Fruit fly (Drosophila melanogaster) whole organism, embryonic: Measurements from ENCODE around the gene CG5334.
A peak's percentile ranks its signal among the peaks of the same experiment; 100 is the strongest.

ENCODE experiments used
- Awh ChIP-seq: fragments of 200-800 bp; sonication (Bioruptor generic); IDR thresholded peaks from 2 replicates; pipeline ENCODE4, ENCODE4 v1.3.6; 2022; ENCODE audit warnings: missing biosample characterization, missing genetic modification characterization
- Bgb ChIP-seq: fragments of 200-800 bp; sonication (Bioruptor generic); IDR thresholded peaks from 2 replicates; pipeline ENCODE4 v1.3.6; 2022; ENCODE audit warnings: missing biosample characterization, missing genetic modification characterization; ENCODE audit not compliant: partially characterized antibody
- CG10543 ChIP-seq: fragments of 200-800 bp; sonication (Bioruptor generic); optimal IDR thresholded peaks from 3 replicates; lab custom pipeline; 2017; ENCODE audit warnings: missing biosample characterization, mild to moderate bottlenecking, missing genetic modification characterization, moderate library complexity
- CG11093 ChIP-seq: fragments of 200-800 bp; sonication (Bioruptor generic); IDR thresholded peaks from 3 replicates; pipeline ENCODE4 v1.3.6; 2022; ENCODE audit warnings: missing biosample characterization, missing genetic modification characterization
- CG12071 ChIP-seq: fragments of 200-800 bp; sonication (Bioruptor generic); optimal IDR thresholded peaks from 3 replicates; lab custom pipeline; 2018; ENCODE audit warnings: missing biosample characterization, mild to moderate bottlenecking, missing genetic modification characterization
- CG12769 ChIP-seq: fragments of 200-800 bp; sonication (Bioruptor generic); optimal IDR thresholded peaks from 2 replicates; lab custom pipeline; 2019; ENCODE audit warnings: missing biosample characterization, mild to moderate bottlenecking, missing genetic modification characterization, moderate library complexity
- CG13287 ChIP-seq: fragments of 200-800 bp; sonication (Bioruptor generic); IDR thresholded peaks from 2 replicates; pipeline ENCODE4 v1.3.6; 2022; ENCODE audit warnings: missing biosample characterization, missing genetic modification characterization; ENCODE audit not compliant: partially characterized antibody
- CG13624 ChIP-seq: fragments of 200-800 bp; sonication (Bioruptor generic); optimal IDR thresholded peaks from 2 replicates; lab custom pipeline; 2016; ENCODE audit warnings: missing biosample characterization, missing genetic modification characterization
- CG15479 ChIP-seq: fragments of 200-800 bp; sonication (Bioruptor generic); optimal IDR thresholded peaks from 3 replicates; lab custom pipeline; 2019; ENCODE audit warnings: missing biosample characterization, mild to moderate bottlenecking, missing genetic modification characterization, moderate library complexity
- CG17385 ChIP-seq: fragments of 200-800 bp; sonication (Bioruptor generic); optimal IDR thresholded peaks from 3 replicates; lab custom pipeline; 2018; ENCODE audit warnings: missing biosample characterization, mild to moderate bottlenecking, missing genetic modification characterization
- CG18262 ChIP-seq: fragments of 200-800 bp; optimal IDR thresholded peaks from 3 replicates; lab custom pipeline; 2019; ENCODE audit warnings: missing biosample characterization, mild to moderate bottlenecking, missing genetic modification characterization, moderate library complexity
- CG2199 ChIP-seq: fragments of 200-800 bp; sonication (Bioruptor generic); IDR thresholded peaks from 3 replicates; pipeline ENCODE4 v1.3.6; 2022; ENCODE audit warnings: missing biosample characterization, missing genetic modification characterization
- CG2202 ChIP-seq: fragments of 200-800 bp; sonication (Bioruptor generic); optimal IDR thresholded peaks from 2 replicates; lab custom pipeline; 2018; ENCODE audit warnings: missing biosample characterization, mild to moderate bottlenecking, missing genetic modification characterization
- CG32772 ChIP-seq: fragments of 200-800 bp; sonication (Bioruptor generic); IDR thresholded peaks from 2 replicates; pipeline ENCODE4 v1.3.6; 2022; ENCODE audit warnings: missing biosample characterization, missing genetic modification characterization
- CG34376 ChIP-seq: fragments of 200-800 bp; sonication (Bioruptor generic); optimal IDR thresholded peaks from 2 replicates; lab custom pipeline; 2018; ENCODE audit warnings: missing biosample characterization, mild to moderate bottlenecking, missing genetic modification characterization
- CG42726 ChIP-seq: fragments of 200-800 bp; sonication (Bioruptor generic); IDR thresholded peaks from 2 replicates; pipeline ENCODE4 v1.3.6; 2022; ENCODE audit warnings: missing biosample characterization, missing genetic modification characterization; ENCODE audit not compliant: partially characterized antibody
- Deaf1 ChIP-seq: fragments of 200-800 bp; optimal IDR thresholded peaks from 3 replicates; lab custom pipeline; 2019; ENCODE audit warnings: missing biosample characterization, mild to moderate bottlenecking, missing genetic modification characterization, moderate library complexity
- Fer1 ChIP-seq: fragments of 200-800 bp; sonication (Bioruptor generic); optimal IDR thresholded peaks from 2 replicates; lab custom pipeline; 2017; ENCODE audit warnings: missing biosample characterization, mild to moderate bottlenecking, missing genetic modification characterization
- H2.0 ChIP-seq: fragments of 200-800 bp; sonication (Bioruptor generic); IDR thresholded peaks from 2 replicates; pipeline ENCODE4 v1.3.6; 2022; ENCODE audit warnings: missing biosample characterization, missing genetic modification characterization
- HLH4C ChIP-seq: fragments of 200-800 bp; sonication (Bioruptor generic); IDR thresholded peaks from 3 replicates; pipeline ENCODE4 v1.3.6; 2022; ENCODE audit warnings: missing biosample characterization, missing genetic modification characterization; ENCODE audit not compliant: partially characterized antibody
- HLHmδ ChIP-seq: fragments of 200-800 bp; sonication (Bioruptor generic); optimal IDR thresholded peaks from 2 replicates; lab custom pipeline; 2018; ENCODE audit warnings: missing biosample characterization, mild to moderate bottlenecking, missing genetic modification characterization, moderate library complexity
- Jarid2 ChIP-seq: fragments of 200-800 bp; sonication (Bioruptor generic); optimal IDR thresholded peaks from 3 replicates; lab custom pipeline; 2017; ENCODE audit warnings: mild to moderate bottlenecking, missing biosample characterization, missing genetic modification reagents, missing genetic modification characterization
- Nf-YC ChIP-seq: fragments of 200-800 bp; optimal IDR thresholded peaks from 3 replicates; lab custom pipeline; 2019; ENCODE audit warnings: missing biosample characterization, mild to moderate bottlenecking, missing genetic modification characterization, moderate library complexity
- Opbp ChIP-seq: fragments of 200-800 bp; sonication (Bioruptor generic); IDR thresholded peaks from 3 replicates; pipeline ENCODE4 v1.3.6; 2022; ENCODE audit warnings: missing biosample characterization, missing genetic modification characterization; ENCODE audit not compliant: partially characterized antibody
- Scr ChIP-seq: fragments of 200-800 bp; sonication (Bioruptor generic); IDR thresholded peaks from 2 replicates; pipeline ENCODE4 v1.3.6; 2022; ENCODE audit warnings: missing biosample characterization, missing genetic modification characterization; ENCODE audit not compliant: partially characterized antibody
- Side ChIP-seq: fragments of 200-800 bp; sonication (Bioruptor generic); optimal IDR thresholded peaks from 2 replicates; lab custom pipeline; 2016; ENCODE audit warnings: missing biosample characterization, missing genetic modification characterization
- Trl ChIP-seq, 3 experiments: fragments of >200 bp in 2 of 3; fragments of 200-800 bp in 1 of 3; sonication (Bioruptor generic) in 1 of 3; optimal IDR thresholded peaks; 2 replicates in 1 of 3; 3 replicates in 2 of 3; lab custom pipeline; 2016 to 2017; ENCODE audit warnings: missing biosample characterization in 1 of 3, missing genetic modification characterization in 1 of 3
- abd-A ChIP-seq: fragments of 200-800 bp; sonication (Bioruptor generic); optimal IDR thresholded peaks from 3 replicates; lab custom pipeline; 2019; ENCODE audit warnings: missing biosample characterization, mild to moderate bottlenecking, missing genetic modification characterization, moderate library complexity
- amos ChIP-seq: fragments of 200-800 bp; sonication (Bioruptor generic); IDR thresholded peaks from 2 replicates; pipeline ENCODE4 v1.3.6; 2022; ENCODE audit warnings: missing biosample characterization, missing genetic modification characterization; ENCODE audit not compliant: partially characterized antibody
- cg ChIP-seq: fragments of 200-800 bp; sonication (Bioruptor generic); optimal IDR thresholded peaks from 3 replicates; lab custom pipeline; 2019; ENCODE audit warnings: missing biosample characterization, mild to moderate bottlenecking, missing genetic modification characterization, moderate library complexity
- chinmo ChIP-seq: fragments of 200-800 bp; sonication (Bioruptor generic); IDR thresholded peaks from 4 replicates; pipeline ENCODE4 v1.3.6; 2022; ENCODE audit warnings: missing biosample characterization, missing genetic modification characterization; ENCODE audit not compliant: partially characterized antibody
- chm ChIP-seq: fragments of 200-800 bp; sonication (Bioruptor generic); IDR thresholded peaks from 2 replicates; pipeline ENCODE4 v1.3.6; 2022; ENCODE audit warnings: missing biosample characterization, missing genetic modification characterization
- ci ChIP-seq: fragments of 200-800 bp; sonication (Bioruptor generic); IDR thresholded peaks from 3 replicates; pipeline ENCODE4 v1.3.6; 2022; ENCODE audit warnings: missing biosample characterization, missing genetic modification characterization
- dmrt99B ChIP-seq: fragments of 200-800 bp; sonication (Bioruptor generic); optimal IDR thresholded peaks from 2 replicates; lab custom pipeline; 2018; ENCODE audit warnings: missing biosample characterization, mild to moderate bottlenecking, missing genetic modification characterization, moderate library complexity
- gem ChIP-seq: fragments of 200-800 bp; sonication (Bioruptor generic); optimal IDR thresholded peaks from 2 replicates; lab custom pipeline; 2019; ENCODE audit warnings: missing biosample characterization, mild to moderate bottlenecking, missing genetic modification characterization, moderate library complexity
- gro ChIP-seq: fragments of 200-800 bp; sonication (Bioruptor generic); optimal IDR thresholded peaks from 2 replicates; lab custom pipeline; 2016; ENCODE audit warnings: missing biosample characterization, missing genetic modification characterization
- her ChIP-seq: fragments of 200-800 bp; sonication (Bioruptor generic); optimal IDR thresholded peaks from 2 replicates; lab custom pipeline; 2016; ENCODE audit warnings: missing biosample characterization, missing genetic modification characterization
- mld ChIP-seq: fragments of 200-800 bp; sonication (Bioruptor generic); IDR thresholded peaks from 3 replicates; pipeline ENCODE4 v1.3.6; 2022; ENCODE audit warnings: missing biosample characterization, missing genetic modification characterization; ENCODE audit not compliant: partially characterized antibody
- pan ChIP-seq, 4 experiments: fragments of >200 bp in 3 of 4; fragments of 200-800 bp in 1 of 4; sonication (Bioruptor generic) in 1 of 4; optimal IDR thresholded peaks in 3 of 4; IDR thresholded peaks in 1 of 4; 2 replicates each; pipeline versions ENCODE4 v1.3.6 to Lab custom; 2017 to 2022; ENCODE audit warnings: missing biosample characterization in 2 of 4, missing genetic modification characterization in 2 of 4, mixed read lengths in 1 of 4
- sens ChIP-seq: fragments of 200-800 bp; sonication (Bioruptor generic); peaks from one replicate; lab custom pipeline; 2016; ENCODE audit warnings: missing biosample characterization, missing genetic modification characterization
- sqz ChIP-seq: fragments of 200-800 bp; sonication (Bioruptor generic); optimal IDR thresholded peaks from 3 replicates; lab custom pipeline; 2018; ENCODE audit warnings: missing biosample characterization, mild to moderate bottlenecking, missing genetic modification characterization
- tna ChIP-seq: fragments of 200-800 bp; sonication (Bioruptor generic); IDR thresholded peaks from 2 replicates; pipeline ENCODE4 v1.3.6; 2022; ENCODE audit warnings: missing biosample characterization, missing genetic modification characterization; ENCODE audit not compliant: partially characterized antibody
- tup ChIP-seq: fragments of 200-800 bp; sonication (Bioruptor generic); optimal IDR thresholded peaks from 2 replicates; lab custom pipeline; 2016; ENCODE audit warnings: missing biosample characterization, mild to moderate bottlenecking, missing genetic modification characterization, moderate library complexity
- wek ChIP-seq: fragments of 200-800 bp; sonication (Bioruptor generic); optimal IDR thresholded peaks from 3 replicates; lab custom pipeline; 2018; ENCODE audit warnings: missing biosample characterization, mild to moderate bottlenecking, missing genetic modification characterization, moderate library complexity
- z ChIP-seq: fragments of 200-800 bp; sonication (Bioruptor generic); IDR thresholded peaks from 3 replicates; pipeline ENCODE4 v1.3.6; 2022; ENCODE audit warnings: missing biosample characterization, missing genetic modification characterization

The CG5334 gene

DNA sequence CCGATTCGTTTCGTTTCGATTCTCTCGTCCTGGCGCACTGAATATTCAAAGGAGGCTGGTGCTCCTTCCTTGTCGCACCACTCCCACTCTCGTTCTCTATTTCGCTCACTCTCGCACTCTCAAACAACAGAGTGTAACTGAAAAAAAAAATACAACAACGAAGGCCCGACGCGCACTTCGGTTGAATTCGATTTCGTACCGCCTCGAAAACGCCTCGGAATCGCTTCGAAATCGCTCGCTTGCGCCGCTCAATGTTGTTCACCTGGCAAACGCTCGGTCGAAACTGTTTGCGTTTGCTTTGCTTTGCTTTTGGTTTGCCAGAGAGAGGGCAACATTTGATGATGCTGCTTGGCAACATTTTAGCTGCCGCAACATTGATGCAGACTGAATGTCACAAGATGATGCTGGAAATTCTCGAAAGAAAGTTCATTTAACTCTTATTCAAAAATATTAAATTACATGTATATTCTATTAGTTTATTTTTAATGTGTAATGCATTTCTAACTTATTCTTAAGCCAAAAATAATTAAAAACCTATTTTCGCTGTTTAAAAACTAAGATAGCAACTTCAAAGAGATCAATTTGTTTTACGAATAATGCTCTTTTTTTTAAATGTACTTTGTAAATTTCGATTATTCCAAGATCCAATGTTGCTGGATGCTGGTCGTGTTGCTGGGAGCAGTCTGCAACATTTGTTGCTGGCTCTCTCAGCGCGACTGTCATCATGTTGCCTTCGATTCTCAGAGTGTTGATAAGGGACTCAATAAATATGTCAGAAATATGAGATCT is 25.8 kb upstream of the CG5334 start, which contains the start of gene NetB (continued):
- TF ChIP-seq Opbp (GFP tag; lab: Robert Waterston, UW) (0 out of 3 replicates have a peak, but pooled peaks have one; percentile 23), CG17385 (GFP tag; lab: Kevin White, UChicago) (peak; percentile 2), Jarid2 (GFP tag; lab: Kevin White, UChicago) (peak; percentile 98), Side (GFP tag; lab: Kevin White, UChicago) (peak; percentile 28), HLHmδ (peak; percentile 9), abd-A (tag; lab: Kevin White, UChicago) (peak; percentile 42), chinmo (0 out of 4 replicates have a peak, but pooled peaks have one; percentile 61), HLH4C (GFP tag; lab: Robert Waterston, UW) (0 out of 3 replicates have a peak, but pooled peaks have one; percentile 27), CG12071 (GFP tag; lab: Kevin White, UChicago) (peak; percentile 24), CG13287 (GFP tag; lab: Robert Waterston, UW) (peak; percentile 26; the same call in 1 of the 2 replicates), Trl (optimal IDR thresholded peaks at IDR 0.05; lab: Kevin White, UChicago) (peak; percentile 36 to 37), Trl (GFP tag; optimal IDR thresholded peaks at IDR 0.05; lab: Kevin White, UChicago) (peak; percentile 25), chm (GFP tag; lab: Robert Waterston, UW) (peak; percentile 19; the same call in 1 of the 2 replicates), mld (GFP tag; lab: Robert Waterston, UW) (peak; percentile 8; the same call in 1 of the 3 replicates), her (peak; percentile 11), sqz (peak; percentile 81), cg (GFP tag; lab: Kevin White, UChicago) (peak; percentile 23), pan (optimal IDR thresholded peaks at IDR 0.05; lab: Kevin White, UChicago) (no peak), pan (GFP tag; optimal IDR thresholded peaks at IDR 0.05 in 1 of 2, IDR thresholded peaks at IDR 0.05 in 1 of 2) (peak in 1 of 2 experiments; percentile 14), CG15479 (GFP tag; lab: Kevin White, UChicago) (no peak), Bgb (GFP tag; lab: Robert Waterston, UW) (0 out of 2 replicates have a peak, but pooled peaks have one; percentile 19), CG42726 (peak; percentile 35; the same call in 1 of the 2 replicates), amos (GFP tag; lab: Robert Waterston, UW) (no peak; the same call in 1 of the 2 replicates), CG11093 (GFP tag; lab: Robert Waterston, UW) (no peak), Fer1 (GFP tag; lab: Kevin White, UChicago) (peak; percentile 5), CG2202 (no peak), Deaf1 (tag; lab: Kevin White, UChicago) (peak; percentile 97), z (GFP tag; lab: Robert Waterston, UW) (peak; percentile 62; the same call in 1 of the 3 replicates), CG32772 (GFP tag; lab: Robert Waterston, UW) (peak; percentile 46), Nf-YC (tag; lab: Kevin White, UChicago) (peak; percentile 18), H2.0 (GFP tag; lab: Robert Waterston, UW) (no peak), CG12769 (tag; lab: Kevin White, UChicago) (peak; percentile 24), dmrt99B (tag; lab: Kevin White, UChicago) (no peak), wek (GFP tag; lab: Kevin White, UChicago) (peak; percentile 34), gem (tag; lab: Kevin White, UChicago) (peak; percentile 1), CG34376 (GFP tag; lab: Kevin White, UChicago) (no peak), gro (GFP tag; lab: Kevin White, UChicago) (peak; percentile 13), ci (GFP tag; lab: Robert Waterston, UW) (peak; percentile 75), Awh (GFP tag; lab: Robert Waterston, UW) (no peak), CG13624 (GFP tag; lab: Kevin White, UChicago) (peak; percentile 41), CG2199 (peak; percentile 85; the same call in 2 of the 3 replicates), CG10543 (peak; percentile 28), sens (peak; percentile 46), tna (0 out of 2 replicates have a peak, but pooled peaks have one; percentile 12), tup (GFP tag; lab: Kevin White, UChicago) (no peak), Scr (GFP tag; lab: Robert Waterston, UW) (peak; percentile 29), CG18262 (tag; lab: Kevin White, UChicago) (no peak)
